Fruit fly (Drosophila melanogaster) whole organism: ENCODE measurements around the gene ssp.

Experiments used
- CG8478 ChIP-seq: fragments of >200 bp; optimal IDR thresholded peaks from 2 replicates; lab custom pipeline; 2018; ENCODE audit warnings: inconsistent platforms
- Dll ChIP-seq: fragments of >200 bp; optimal IDR thresholded peaks from 2 replicates; lab custom pipeline; 2017
- EcR ChIP-seq, 2 experiments: fragments of >200 bp; optimal IDR thresholded peaks; 2 replicates each; lab custom pipeline; 2017; ENCODE audit warnings: missing biosample characterization in 2 of 2, missing genetic modification characterization in 2 of 2, missing genetic modification reagents in 2 of 2
- pan ChIP-seq: fragments of >200 bp; optimal IDR thresholded peaks from 2 replicates; lab custom pipeline; 2017
- psq ChIP-seq: fragments of >200 bp; optimal IDR thresholded peaks from 2 replicates; lab custom pipeline; 2017
- usp ChIP-seq: fragments of >200 bp; optimal IDR thresholded peaks from 2 replicates; lab custom pipeline; 2017; ENCODE audit warnings: missing biosample characterization, missing genetic modification characterization, mixed read lengths

Gene ssp

DNA sequence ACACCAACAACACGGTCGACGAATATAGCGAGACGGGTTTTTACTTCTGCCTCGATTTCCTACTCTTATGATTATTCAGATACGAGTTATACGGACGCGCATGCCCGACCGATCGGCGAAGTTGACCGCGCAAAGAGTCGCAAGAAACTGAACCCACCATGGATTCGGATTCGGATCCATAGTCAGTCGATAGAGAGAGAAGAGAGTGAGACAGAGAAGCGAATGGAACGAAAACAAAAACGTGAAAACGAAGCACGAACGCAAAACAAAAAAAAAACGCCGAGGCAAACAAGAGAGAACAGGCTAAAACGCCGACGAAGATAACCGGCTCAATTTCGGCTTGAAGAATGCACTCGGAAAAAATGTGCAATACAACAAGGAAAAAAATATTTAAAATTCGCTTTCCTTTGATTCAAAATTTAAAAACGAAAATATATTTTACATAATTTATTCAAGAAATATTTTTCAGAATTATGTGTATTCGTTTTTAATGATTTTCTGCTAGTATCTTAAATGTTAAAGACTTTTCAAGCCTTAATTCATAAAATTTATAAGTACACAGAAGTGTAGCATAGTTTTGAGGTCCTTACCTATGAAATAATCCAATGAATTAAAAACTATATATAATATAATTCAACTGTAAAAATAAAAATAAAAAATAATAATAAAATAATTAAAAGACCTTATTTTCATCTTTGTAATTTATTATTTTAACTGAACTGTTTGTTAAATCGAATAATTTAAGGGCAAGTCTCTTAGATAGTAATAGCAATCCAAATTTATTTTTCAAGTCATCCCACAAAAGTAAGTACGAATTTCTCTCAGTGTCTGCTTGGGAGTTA lies 36.2 kb upstream of the ssp start, which contains the start of gene Sema5c:
TSS of gene Sema5c (minus strand) at position 152 of the 842 bp plus-strand sequence.
- TF ChIP-seq pan (lab: Kevin White, UChicago) (no peak), EcR (GFP tag; optimal IDR thresholded peaks at IDR 0.05; lab: Kevin White, UChicago) (no peak), usp (GFP tag; lab: Kevin White, UChicago) (no peak), Dll (lab: Kevin White, UChicago) (no peak), psq (no peak), CG8478 (lab: Kevin White, UChicago) (no peak)

DNA sequence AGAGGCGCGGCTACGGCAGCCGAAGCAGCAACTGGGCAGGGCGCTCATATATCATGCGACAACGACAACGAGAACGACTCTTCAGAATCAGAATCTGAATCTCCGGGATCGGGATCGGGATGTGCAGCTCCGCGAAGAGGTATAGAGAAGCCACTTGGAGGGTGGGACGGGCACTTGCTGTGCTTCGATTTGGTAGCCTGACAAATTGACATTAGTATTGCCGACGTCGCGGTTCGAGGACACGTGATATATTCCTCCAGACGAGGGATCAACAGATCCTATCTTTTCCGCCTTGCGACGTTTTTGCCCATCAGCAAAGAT lies 35.6 kb upstream of the ssp start:
- no peak for TF ChIP-seq pan (lab: Kevin White, UChicago)
- TF ChIP-seq CG8478 (lab: Kevin White, UChicago), result no peak
- TF ChIP-seq psq, result no peak
- no peak for TF ChIP-seq Dll (lab: Kevin White, UChicago)
- TF ChIP-seq usp (GFP tag; lab: Kevin White, UChicago), result no peak
- TF ChIP-seq EcR (GFP tag; optimal IDR thresholded peaks at IDR 0.05; lab: Kevin White, UChicago), result no peak

DNA sequence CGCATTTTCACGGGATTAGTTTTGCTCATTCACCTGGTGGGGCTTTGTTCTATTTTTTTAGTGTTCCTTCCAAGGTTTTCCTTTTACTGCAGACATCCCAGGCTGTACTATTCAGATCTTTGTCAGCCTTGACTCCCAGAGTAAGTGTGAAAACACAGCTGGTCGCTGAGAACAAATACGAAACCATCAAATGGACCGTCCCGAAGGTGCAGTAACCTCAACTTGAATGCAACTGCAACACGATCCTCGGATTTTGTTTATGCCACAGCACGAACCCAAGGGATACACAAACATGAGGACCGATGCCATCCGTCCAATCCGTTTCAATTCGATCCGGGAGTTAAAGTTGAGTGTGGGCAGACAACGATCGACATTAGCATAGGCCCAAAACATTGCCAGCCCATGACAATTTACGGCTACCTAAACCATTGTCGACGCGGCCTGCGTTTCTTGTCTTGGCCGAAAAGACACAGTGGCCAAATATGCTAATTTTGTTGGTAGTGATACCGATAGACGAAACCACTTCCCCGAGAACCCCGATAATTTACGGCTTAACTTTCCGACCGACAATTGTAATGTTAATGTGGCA lies 34.9 kb upstream of the ssp start:
- TF ChIP-seq psq, result no peak
- no peak for TF ChIP-seq Dll (lab: Kevin White, UChicago)
- no peak for TF ChIP-seq pan (lab: Kevin White, UChicago)
- TF ChIP-seq EcR (GFP tag; optimal IDR thresholded peaks at IDR 0.05; lab: Kevin White, UChicago), result no peak

dm6 chr3L:12083861-12084260 lies 34.2 kb upstream of the ssp start:
- TF ChIP-seq psq, result no peak
- TF ChIP-seq usp (GFP tag; lab: Kevin White, UChicago), result no peak
- TF ChIP-seq Dll (lab: Kevin White, UChicago), result no peak
- no peak for TF ChIP-seq pan (lab: Kevin White, UChicago)
- no peak for TF ChIP-seq EcR (GFP tag; optimal IDR thresholded peaks at IDR 0.05; lab: Kevin White, UChicago)
- TF ChIP-seq CG8478 (lab: Kevin White, UChicago), result no peak

dm6 chr3L:12084969-12085690 lies 32.9 kb upstream of the ssp start:
- TF ChIP-seq Dll (lab: Kevin White, UChicago) (no peak), usp (GFP tag; lab: Kevin White, UChicago) (no peak), psq (no peak), pan (lab: Kevin White, UChicago) (no peak)

DNA sequence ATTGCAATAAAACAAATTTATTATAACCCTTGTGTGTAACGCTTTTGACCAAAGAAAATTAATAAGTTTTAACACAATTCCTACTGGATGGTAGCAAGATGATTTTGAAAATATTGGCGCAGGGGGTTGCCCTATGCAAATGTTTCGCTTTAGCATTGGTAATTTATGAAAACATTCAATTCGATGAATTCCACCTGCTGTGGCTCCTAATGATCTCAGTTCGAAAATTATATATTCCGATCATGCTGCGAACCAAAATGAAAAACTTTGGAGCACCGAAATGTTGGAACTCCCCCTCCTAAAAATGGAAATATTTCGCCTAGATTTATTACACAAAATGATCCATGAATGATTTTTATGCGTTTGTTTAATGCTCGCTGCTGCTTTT lies 32.4 kb upstream of the ssp start:
- TF ChIP-seq usp (GFP tag; lab: Kevin White, UChicago) (no peak), pan (lab: Kevin White, UChicago) (no peak)

dm6 chr3L:12088326-12088725 lies 29.7 kb upstream of the ssp start, which contains the start of gene CG17154:
TSS of gene CG17154 (plus strand) at chr3L:12088626.
- TF ChIP-seq CG8478 (lab: Kevin White, UChicago) (no peak), psq (no peak), usp (GFP tag; lab: Kevin White, UChicago) (no peak), Dll (lab: Kevin White, UChicago) (no peak), EcR (GFP tag; optimal IDR thresholded peaks at IDR 0.05; lab: Kevin White, UChicago) (no peak), pan (lab: Kevin White, UChicago) (no peak)

dm6 chr3L:12090184-12090897 lies 27.7 kb upstream of the ssp start:
- TF ChIP-seq Dll (lab: Kevin White, UChicago) (no peak), CG8478 (lab: Kevin White, UChicago) (no peak), psq (no peak), pan (lab: Kevin White, UChicago) (no peak), EcR (GFP tag; optimal IDR thresholded peaks at IDR 0.05; lab: Kevin White, UChicago) (no peak), usp (GFP tag; lab: Kevin White, UChicago) (no peak)

DNA sequence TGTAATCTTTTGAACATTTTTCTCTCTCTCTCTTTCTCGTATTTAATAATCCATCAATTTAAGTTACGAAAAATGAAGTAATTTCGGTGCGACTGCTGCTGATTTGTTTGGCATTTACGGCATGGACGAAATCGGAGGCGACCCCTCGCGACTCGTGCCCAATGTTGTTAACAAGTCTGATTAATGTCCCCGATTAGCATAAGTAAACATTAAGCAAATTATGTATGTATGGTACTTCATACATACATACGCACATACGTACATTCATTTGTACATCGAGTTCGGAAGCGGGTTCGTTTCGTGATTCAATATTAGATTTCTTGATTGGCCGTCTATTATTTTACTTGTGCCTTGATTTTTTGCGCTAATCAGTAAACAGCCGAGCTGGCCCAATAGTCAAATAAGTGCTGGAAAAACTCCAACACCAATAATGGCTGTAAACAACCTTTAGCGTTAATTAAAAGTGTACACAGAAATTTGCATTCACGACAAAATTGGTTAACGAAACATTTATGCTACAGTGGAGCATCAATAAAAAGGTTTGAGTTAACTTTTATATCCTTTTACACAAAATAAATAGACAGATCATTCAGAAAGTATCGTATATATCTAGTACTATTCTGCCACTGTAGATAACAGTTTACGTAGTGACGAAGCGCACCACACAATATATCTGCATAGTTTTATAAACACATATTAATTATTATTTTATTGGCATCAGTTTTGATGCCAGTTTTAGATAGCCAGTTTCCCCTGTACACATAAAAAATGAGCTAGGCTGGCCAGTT lies 27.0 kb upstream of the ssp start:
- TF ChIP-seq psq (no peak), CG8478 (lab: Kevin White, UChicago) (no peak), usp (GFP tag; lab: Kevin White, UChicago) (no peak), EcR (GFP tag; optimal IDR thresholded peaks at IDR 0.05; lab: Kevin White, UChicago) (no peak)

DNA sequence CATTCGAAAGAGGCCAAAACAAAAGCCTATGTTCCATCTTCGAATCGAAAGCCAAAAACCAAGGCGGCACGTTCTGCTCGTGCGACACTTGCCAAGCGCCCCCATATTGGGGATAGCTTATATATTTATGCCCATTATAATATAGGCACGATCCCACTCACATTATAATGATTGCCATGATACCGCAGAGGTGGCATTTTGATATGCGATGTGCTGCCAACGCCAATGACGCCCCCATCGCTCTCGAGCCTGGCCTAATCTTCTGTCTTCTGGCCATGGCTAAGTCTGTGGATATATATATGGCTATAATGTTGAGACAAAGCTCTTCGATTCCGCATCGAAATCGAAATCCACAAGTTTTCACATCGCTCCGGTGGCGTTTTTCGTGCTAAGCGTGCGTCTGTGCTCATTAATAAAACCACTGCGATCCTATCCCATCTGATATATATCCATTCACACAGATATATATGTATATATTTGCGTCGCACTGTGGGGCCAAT lies 25.1 kb upstream of the ssp start:
- TF ChIP-seq EcR (GFP tag; optimal IDR thresholded peaks at IDR 0.05; lab: Kevin White, UChicago), result no peak
- TF ChIP-seq usp (GFP tag; lab: Kevin White, UChicago), result no peak
- no peak for TF ChIP-seq psq
- TF ChIP-seq pan (lab: Kevin White, UChicago), result no peak
- TF ChIP-seq CG8478 (lab: Kevin White, UChicago), result no peak
- TF ChIP-seq Dll (lab: Kevin White, UChicago), result no peak
